Worm (Caenorhabditis elegans) whole organism, midembryonic: ENCODE data around the gene nhr-150.
A peak's percentile ranks its signal among the peaks of the same experiment; 100 is the strongest.

Source experiments
- T22C8.4 ChIP-seq: fragments of 200-800 bp; sonication (Bioruptor generic); IDR thresholded peaks from 2 replicates; pipeline ENCODE4 v1.3.6; 2022; ENCODE audit warnings: missing genetic modification characterization, missing compliant biosample characterization
- cog-1 ChIP-seq: sonication (generic microtip); optimal IDR thresholded peaks from 2 replicates; lab custom pipeline; 2016; ENCODE audit warnings: missing genetic modification characterization, missing compliant biosample characterization
- flt-1 ChIP-seq: fragments of 200-800 bp; sonication (Bioruptor generic); IDR thresholded peaks from 2 replicates; pipeline ENCODE4 v1.3.6; 2022; ENCODE audit warnings: missing genetic modification characterization, missing compliant biosample characterization
- klf-2 ChIP-seq: fragments of 200-800 bp; sonication (Bioruptor generic); conservative IDR thresholded peaks from 2 replicates; pipeline ENCODE4 v1.3.6; 2022; ENCODE audit warnings: missing genetic modification reagents, missing genetic modification characterization, missing compliant biosample characterization
- med-1 ChIP-seq: sonication (generic microtip); optimal IDR thresholded peaks from 2 replicates; lab custom pipeline; 2017; ENCODE audit warnings: missing genetic modification characterization, mild to moderate bottlenecking, missing compliant biosample characterization, antibody characterized with exemption, missing genetic modification reagents; ENCODE audit not compliant: insufficient read depth
- ref-1 ChIP-seq: fragments of 200-800 bp; sonication (Bioruptor generic); conservative IDR thresholded peaks from 2 replicates; pipeline ENCODE4 v1.3.6; 2022; ENCODE audit warnings: missing genetic modification reagents, missing genetic modification characterization, missing compliant biosample characterization
- tab-1 ChIP-seq: fragments of 200-800 bp; sonication (Bioruptor generic); IDR thresholded peaks from 2 replicates; pipeline ENCODE4 v1.3.6; 2022; ENCODE audit warnings: missing genetic modification characterization, missing compliant biosample characterization
- ztf-23 ChIP-seq: fragments of 200-800 bp; sonication (Bioruptor generic); IDR thresholded peaks from 2 replicates; pipeline ENCODE4 v1.3.6; 2022; ENCODE audit warnings: missing genetic modification reagents, missing genetic modification characterization, missing compliant biosample characterization
- ztf-29 ChIP-seq: fragments of 200-800 bp; sonication (Bioruptor generic); IDR thresholded peaks from 2 replicates; pipeline ENCODE4 v1.3.6; 2022; ENCODE audit warnings: missing genetic modification reagents, missing genetic modification characterization, missing compliant biosample characterization

Gene nhr-150

ce11 chrV:15481374-15481773 is at the start of gene nhr-150:
nhr-150 (minus strand) TSS chrV:15481465.
- TF ChIP-seq ztf-29 (no peak), T22C8.4 (no peak), cog-1 (tag; lab: Kevin White, UChicago) (no peak), klf-2 (no peak), med-1 (no peak), ztf-23 (no peak), tab-1 (no peak), flt-1 (GFP tag; lab: Robert Waterston, UW) (no peak), ref-1 (GFP tag; lab: Robert Waterston, UW) (no peak)

- TF ChIP-seq ztf-29 (no peak), klf-2 (no peak), ztf-23 (no peak)
These were observed 47.8 kb upstream of the nhr-150 start, which contains the start of gene srh-276 for ce11 chrV:15529069-15529468. srh-276 (plus strand) TSS chrV:15529369.

ce11 chrV:15521920-15522319 is 40.7 kb upstream of the nhr-150 start, which contains the start of gene lgc-31:
lgc-31 (minus strand) TSS chrV:15522020.
- TF ChIP-seq tab-1 (no peak), cog-1 (tag; lab: Kevin White, UChicago) (no peak), ztf-23 (no peak), klf-2 (no peak), ref-1 (GFP tag; lab: Robert Waterston, UW) (no peak), T22C8.4 (no peak), flt-1 (GFP tag; lab: Robert Waterston, UW) (no peak), ztf-29 (no peak), med-1 (no peak)

- TF ChIP-seq ztf-29, result no peak
- TF ChIP-seq T22C8.4, result no peak
- TF ChIP-seq klf-2, result no peak
- no peak for TF ChIP-seq med-1
- TF ChIP-seq ztf-23, result no peak
- TF ChIP-seq flt-1 (GFP tag; lab: Robert Waterston, UW), result no peak
- TF ChIP-seq tab-1, result no peak
- no peak for TF ChIP-seq cog-1 (tag; lab: Kevin White, UChicago)
- no peak for TF ChIP-seq ref-1 (GFP tag; lab: Robert Waterston, UW)
These were observed 39.1 kb upstream of the nhr-150 start for ce11 chrV:15520398-15520797.

- no peak for TF ChIP-seq T22C8.4
- no peak for TF ChIP-seq ztf-23
- TF ChIP-seq tab-1, result no peak
- no peak for TF ChIP-seq ref-1 (GFP tag; lab: Robert Waterston, UW)
- TF ChIP-seq ztf-29, result no peak
- TF ChIP-seq med-1, result no peak
- TF ChIP-seq cog-1 (tag; lab: Kevin White, UChicago), result no peak
- TF ChIP-seq klf-2, result no peak
- no peak for TF ChIP-seq flt-1 (GFP tag; lab: Robert Waterston, UW)
These were observed 38.6 kb upstream of the nhr-150 start for ce11 chrV:15519845-15520244.

ce11 chrV:15517413-15517812 is 36.1 kb upstream of the nhr-150 start, which contains the start of gene F21A3.3:
F21A3.3 (plus strand) TSS chrV:15517713.
- no peak for TF ChIP-seq ref-1 (GFP tag; lab: Robert Waterston, UW)
- TF ChIP-seq klf-2, result no peak
- TF ChIP-seq flt-1 (GFP tag; lab: Robert Waterston, UW), result no peak

- no peak for TF ChIP-seq ztf-23
These were observed 35.2 kb upstream of the nhr-150 start for ce11 chrV:15516476-15516875.

- no peak for TF ChIP-seq T22C8.4
These were observed 34.1 kb upstream of the nhr-150 start for ce11 chrV:15515365-15515764.

ce11 chrV:15512856-15513756 is 31.8 kb upstream of the nhr-150 start:
- no peak for TF ChIP-seq klf-2
- no peak for TF ChIP-seq ztf-29
- no peak for TF ChIP-seq ztf-23
- no peak for TF ChIP-seq cog-1 (tag; lab: Kevin White, UChicago)
- no peak for TF ChIP-seq tab-1
- TF ChIP-seq flt-1 (GFP tag; lab: Robert Waterston, UW), result no peak
- no peak for TF ChIP-seq med-1

- TF ChIP-seq ref-1 (GFP tag; lab: Robert Waterston, UW), result no peak
- TF ChIP-seq med-1, result no peak
These were observed 30.4 kb upstream of the nhr-150 start, which contains the start of gene rpl-38 for ce11 chrV:15511613-15512216. rpl-38 (plus strand) TSS chrV:15512166.

- TF ChIP-seq tab-1 (peak; percentile 79), T22C8.4 (0 out of 2 replicates have a peak, but pooled peaks have one; percentile 43), cog-1 (tag; lab: Kevin White, UChicago) (no peak), klf-2 (0 out of 2 replicates have a peak, but pooled peaks have one; percentile 10), ztf-29 (peak; percentile 50; the same call in 1 of the 2 replicates), med-1 (no peak), flt-1 (GFP tag; lab: Robert Waterston, UW) (peak; percentile 85), ztf-23 (peak; percentile 71), ref-1 (GFP tag; lab: Robert Waterston, UW) (peak; percentile 62)
These were observed 23.8 kb upstream of the nhr-150 start for ce11 chrV:15505068-15505467.
